Worm (Caenorhabditis elegans) whole organism, L1 larva: Measurements from ENCODE around the gene lmtr-5.

ENCODE experiments used
- C34B4.2 ChIP-seq: sonication (generic microtip); optimal IDR thresholded peaks from 2 replicates; lab custom pipeline; 2017; ENCODE audit warnings: mild to moderate bottlenecking, missing genetic modification characterization, missing compliant biosample characterization
- F16B12.6 ChIP-seq: fragments of 150-350 bp; optimal IDR thresholded peaks from 2 replicates; lab custom pipeline; 2014; ENCODE audit warnings: missing biosample characterization, missing genetic modification characterization
- Y116A8C.19 ChIP-seq: sonication (generic microtip); optimal IDR thresholded peaks from 2 replicates; lab custom pipeline; 2016; ENCODE audit warnings: missing compliant biosample characterization, missing genetic modification characterization, borderline replicate concordance
- aha-1 ChIP-seq: fragments of 150-350 bp; optimal IDR thresholded peaks from 2 replicates; lab custom pipeline; 2014; ENCODE audit warnings: missing biosample characterization, missing genetic modification characterization
- alr-1 ChIP-seq: fragments of 200-800 bp; sonication (Bioruptor generic); optimal IDR thresholded peaks from 2 replicates; lab custom pipeline; 2018; ENCODE audit warnings: borderline replicate concordance, mild to moderate bottlenecking, missing genetic modification characterization, missing compliant biosample characterization
- aly-2 ChIP-seq: fragments of 150-350 bp; optimal IDR thresholded peaks from 2 replicates; lab custom pipeline; 2014; ENCODE audit warnings: missing biosample characterization, missing genetic modification characterization
- blmp-1 ChIP-seq: fragments of 150-350 bp; optimal IDR thresholded peaks from 2 replicates; lab custom pipeline; 2014; ENCODE audit warnings: missing biosample characterization, missing genetic modification characterization
- ceh-88 ChIP-seq: fragments of 200-800 bp; sonication (Bioruptor generic); IDR thresholded peaks from 2 replicates; pipeline ENCODE4 v1.3.6; 2022; ENCODE audit warnings: missing genetic modification characterization, missing compliant biosample characterization
- ces-1 ChIP-seq: fragments of 150-350 bp; optimal IDR thresholded peaks from 2 replicates; lab custom pipeline; 2014; ENCODE audit warnings: missing biosample characterization, missing genetic modification reagents, missing genetic modification characterization
- dpl-1 ChIP-seq, 3 experiments: fragments of 150-350 bp in 2 of 3; sonication (generic microtip) in 1 of 3; optimal IDR thresholded peaks; 2 replicates each; lab custom pipeline; 2014 to 2017; ENCODE audit warnings: missing biosample characterization in 3 of 3, missing genetic modification characterization in 3 of 3, missing genetic modification reagents in 3 of 3
- efl-1 ChIP-seq, 4 experiments: fragments of 150-350 bp; optimal IDR thresholded peaks in 3 of 4; peaks in 1 of 4; 1 replicate in 1 of 4; 2 replicates in 3 of 4; lab custom pipeline; 2014; ENCODE audit warnings: missing biosample characterization in 2 of 4, missing genetic modification characterization in 2 of 4, missing genetic modification reagents in 2 of 4
- efl-3 ChIP-seq: fragments of 200-800 bp; sonication (Bioruptor generic); optimal IDR thresholded peaks from 2 replicates; lab custom pipeline; 2018; ENCODE audit warnings: mild to moderate bottlenecking, missing genetic modification characterization, missing compliant biosample characterization
- egl-27 ChIP-seq, 2 experiments: fragments of 150-350 bp in 1 of 2; sonication (generic microtip); optimal IDR thresholded peaks; 3 replicates each; lab custom pipeline; 2017 to 2018; ENCODE audit warnings: missing biosample characterization in 2 of 2, missing genetic modification characterization in 2 of 2, missing genetic modification reagents in 2 of 2
- elt-2 ChIP-seq: sonication (generic microtip); optimal IDR thresholded peaks from 2 replicates; lab custom pipeline; 2016; ENCODE audit warnings: missing genetic modification characterization, mild to moderate bottlenecking, inconsistent platforms, missing compliant biosample characterization, missing genetic modification reagents
- ets-5 ChIP-seq: fragments of 200-800 bp; sonication (Bioruptor generic); IDR thresholded peaks from 2 replicates; pipeline ENCODE4 v1.3.6; 2022; ENCODE audit warnings: missing genetic modification characterization, missing compliant biosample characterization
- fkh-10 ChIP-seq: sonication (generic microtip); optimal IDR thresholded peaks from 2 replicates; lab custom pipeline; 2017; ENCODE audit warnings: missing biosample characterization, missing genetic modification reagents, missing genetic modification characterization
- fkh-4 ChIP-seq: sonication (generic microtip); optimal IDR thresholded peaks from 2 replicates; lab custom pipeline; 2016; ENCODE audit warnings: missing compliant biosample characterization, missing genetic modification characterization, borderline replicate concordance
- fos-1 ChIP-seq: fragments of 150-350 bp; optimal IDR thresholded peaks from 2 replicates; lab custom pipeline; 2014; ENCODE audit warnings: missing biosample characterization, missing genetic modification characterization
- hpl-2 ChIP-seq: fragments of 150-350 bp; optimal IDR thresholded peaks from 2 replicates; lab custom pipeline; 2014; ENCODE audit warnings: missing biosample characterization, missing genetic modification reagents, missing genetic modification characterization
- isw-1 ChIP-seq: fragments of 200-800 bp; sonication (Bioruptor generic); IDR thresholded peaks from 2 replicates; pipeline ENCODE4 v1.3.6; 2022; ENCODE audit warnings: missing genetic modification characterization, missing compliant biosample characterization
- jun-1 ChIP-seq: fragments of 150-350 bp; optimal IDR thresholded peaks from 2 replicates; lab custom pipeline; 2014; ENCODE audit warnings: missing biosample characterization, missing genetic modification reagents, missing genetic modification characterization
- lin-13 ChIP-seq: fragments of 150-350 bp; optimal IDR thresholded peaks from 2 replicates; lab custom pipeline; 2014; ENCODE audit warnings: missing biosample characterization, missing genetic modification reagents, missing genetic modification characterization
- lin-14 ChIP-seq: fragments of 200-800 bp; sonication (Bioruptor generic); optimal IDR thresholded peaks from 2 replicates; lab custom pipeline; 2018; ENCODE audit warnings: mild to moderate bottlenecking, missing genetic modification characterization, moderate library complexity, missing compliant biosample characterization
- lin-15B ChIP-seq: fragments of 150-350 bp; sonication (generic microtip); optimal IDR thresholded peaks from 3 replicates; lab custom pipeline; 2014; ENCODE audit warnings: missing biosample characterization, missing genetic modification characterization
- lin-35 ChIP-seq, 2 experiments: fragments of 150-350 bp; optimal IDR thresholded peaks; 2 replicates each; lab custom pipeline; 2014; ENCODE audit warnings: missing biosample characterization in 2 of 2, missing genetic modification characterization in 2 of 2, missing genetic modification reagents in 2 of 2
- mab-9 ChIP-seq: fragments of 200-800 bp; sonication (Bioruptor generic); IDR thresholded peaks from 2 replicates; pipeline ENCODE4 v1.3.6; 2022; ENCODE audit warnings: missing genetic modification reagents, missing genetic modification characterization, missing compliant biosample characterization
- mep-1 ChIP-seq: fragments of 150-350 bp; optimal IDR thresholded peaks from 2 replicates; lab custom pipeline; 2014; ENCODE audit warnings: missing biosample characterization, missing genetic modification characterization
- nhr-11 ChIP-seq: fragments of 150-350 bp; optimal IDR thresholded peaks from 2 replicates; lab custom pipeline; 2014; ENCODE audit warnings: missing biosample characterization, missing genetic modification characterization
- nhr-20 ChIP-seq: sonication (generic microtip); optimal IDR thresholded peaks from 2 replicates; lab custom pipeline; 2016; ENCODE audit warnings: mild to moderate bottlenecking, missing genetic modification characterization, missing compliant biosample characterization
- nhr-28 ChIP-seq: fragments of 150-350 bp; optimal IDR thresholded peaks from 2 replicates; lab custom pipeline; 2014; ENCODE audit warnings: missing biosample characterization, missing genetic modification characterization
- nhr-47 ChIP-seq: sonication (generic microtip); optimal IDR thresholded peaks from 2 replicates; lab custom pipeline; 2016; ENCODE audit warnings: mild to moderate bottlenecking, missing genetic modification characterization, moderate library complexity, missing compliant biosample characterization
- nhr-77 ChIP-seq: fragments of 150-350 bp; optimal IDR thresholded peaks from 2 replicates; lab custom pipeline; 2014; ENCODE audit warnings: missing biosample characterization, missing genetic modification characterization
- nhr-84 ChIP-seq: sonication (generic microtip); optimal IDR thresholded peaks from 2 replicates; lab custom pipeline; 2017; ENCODE audit warnings: missing biosample characterization, missing genetic modification characterization
- nhr-85 ChIP-seq: sonication (generic microtip); peaks from one replicate; lab custom pipeline; 2016; ENCODE audit warnings: missing genetic modification characterization, inconsistent platforms, missing compliant biosample characterization
- nhr-90 ChIP-seq: sonication (generic microtip); optimal IDR thresholded peaks from 2 replicates; lab custom pipeline; 2016; ENCODE audit warnings: mild to moderate bottlenecking, missing genetic modification characterization, missing compliant biosample characterization; ENCODE audit not compliant: poor library complexity
- pqm-1 ChIP-seq: sonication (generic microtip); optimal IDR thresholded peaks from 3 replicates; lab custom pipeline; 2017; ENCODE audit warnings: missing biosample characterization, missing genetic modification characterization
- snpc-4 ChIP-seq: fragments of 150-350 bp; optimal IDR thresholded peaks from 2 replicates; lab custom pipeline; 2014; ENCODE audit warnings: missing biosample characterization, missing genetic modification characterization
- sptf-1 ChIP-seq: fragments of 150-350 bp; optimal IDR thresholded peaks from 2 replicates; lab custom pipeline; 2014; ENCODE audit warnings: missing biosample characterization, missing genetic modification characterization
- sup-37 ChIP-seq: fragments of 200-800 bp; sonication (Bioruptor generic); optimal IDR thresholded peaks from 2 replicates; lab custom pipeline; 2018; ENCODE audit warnings: mild to moderate bottlenecking, missing genetic modification characterization, missing compliant biosample characterization
- swsn-7 ChIP-seq: sonication (generic microtip); optimal IDR thresholded peaks from 2 replicates; lab custom pipeline; 2016; ENCODE audit warnings: missing genetic modification characterization, missing compliant biosample characterization
- tbx-2 ChIP-seq: sonication (generic microtip); optimal IDR thresholded peaks from 2 replicates; lab custom pipeline; 2016; ENCODE audit warnings: missing genetic modification characterization, missing compliant biosample characterization
- unc-30 ChIP-seq: sonication (generic microtip); optimal IDR thresholded peaks from 2 replicates; lab custom pipeline; 2017; ENCODE audit warnings: missing biosample characterization, missing genetic modification characterization
- zag-1 ChIP-seq: fragments of 150-350 bp; optimal IDR thresholded peaks from 2 replicates; lab custom pipeline; 2014; ENCODE audit warnings: missing biosample characterization, missing genetic modification characterization
- zip-4 ChIP-seq: fragments of 200-800 bp; sonication (Bioruptor generic); optimal IDR thresholded peaks from 2 replicates; lab custom pipeline; 2018; ENCODE audit warnings: mild to moderate bottlenecking, missing genetic modification characterization, moderate library complexity, missing compliant biosample characterization

lmtr-5 gene

DNA sequence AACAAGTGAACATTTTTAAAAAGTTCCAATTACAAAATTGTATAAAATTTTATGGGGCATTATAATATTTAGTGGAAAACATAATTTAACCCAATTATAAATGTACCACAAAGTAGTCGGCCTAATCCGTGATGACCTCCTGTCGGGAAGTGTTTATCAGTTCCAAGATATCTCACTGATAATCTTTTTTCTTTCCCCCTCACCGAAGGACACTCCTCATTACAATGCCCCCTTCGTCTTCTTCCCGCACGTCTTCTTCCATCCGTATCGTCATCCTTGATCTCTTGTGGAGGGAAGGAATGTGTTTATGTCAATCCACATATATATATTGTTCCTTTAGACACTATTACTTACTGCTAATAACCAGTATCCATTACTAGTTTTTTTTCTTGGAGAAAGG is 18.2 kb upstream of the lmtr-5 start, which contains the start of gene R148.5:
R148.5 (plus strand) TSS at position 331 of the 400 bp plus-strand sequence.
- TF ChIP-seq tbx-2 (tag; lab: Kevin White, UChicago): no peak
- peak; percentile 57 for TF ChIP-seq blmp-1 (tag; lab: Kevin White, UChicago)
- TF ChIP-seq zip-4 (GFP tag; lab: Kevin White, UChicago): no peak
- no peak for TF ChIP-seq ceh-88 (GFP tag; lab: Robert Waterston, UW)

DNA sequence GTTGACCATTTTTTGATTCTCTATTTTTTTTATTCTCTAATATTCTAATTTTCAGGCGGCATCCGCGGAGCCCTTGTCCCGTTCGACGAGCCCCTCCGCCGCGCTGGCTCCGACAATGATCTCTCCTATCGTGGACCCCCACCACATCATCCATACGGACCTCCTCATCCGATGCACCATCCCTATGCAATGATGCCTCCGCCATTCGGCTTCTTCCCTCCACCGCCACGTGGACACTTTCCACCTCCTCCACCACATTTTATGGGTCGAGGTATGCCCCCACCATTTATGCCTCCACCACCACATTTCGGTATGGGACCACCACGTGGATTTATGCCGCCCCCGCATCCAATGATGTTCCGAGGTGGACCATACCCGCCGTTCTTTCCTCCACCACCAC is 14.2 kb upstream of the lmtr-5 start:
- TF ChIP-seq egl-27 (tag; optimal IDR thresholded peaks at IDR 0.05; lab: Kevin White, UChicago) (no peak), C34B4.2 (tag; lab: Kevin White, UChicago) (no peak), isw-1 (GFP tag; lab: Robert Waterston, UW) (no peak), dpl-1 (GFP tag; optimal IDR thresholded peaks at IDR 0.05; lab: Kevin White, UChicago) (no peak), nhr-85 (no peak), nhr-11 (tag; lab: Kevin White, UChicago) (no peak), nhr-90 (tag; lab: Kevin White, UChicago) (no peak), ceh-88 (GFP tag; lab: Robert Waterston, UW) (no peak)

DNA sequence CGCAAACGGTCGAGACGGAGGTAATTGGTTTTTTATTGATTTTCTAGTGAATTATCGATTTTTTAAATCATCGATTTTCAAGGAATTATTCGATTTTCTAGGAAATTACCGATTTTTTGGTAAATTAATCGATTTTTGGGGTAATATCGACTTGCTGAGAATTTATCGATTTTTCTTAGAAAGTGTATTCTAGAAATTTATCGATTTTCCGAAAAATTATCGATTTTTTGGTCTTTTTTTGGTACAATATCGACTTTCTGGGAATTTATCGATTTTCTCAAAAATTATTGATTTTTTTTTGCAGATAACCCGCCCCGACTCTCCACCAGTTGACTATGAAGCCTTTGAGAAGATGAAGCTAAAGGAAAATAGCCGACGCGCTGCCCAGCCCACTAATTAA is 12.9 kb upstream of the lmtr-5 start:
- TF ChIP-seq alr-1 (no peak), aly-2 (no peak), zag-1 (tag; lab: Kevin White, UChicago) (no peak), unc-30 (tag; lab: Kevin White, UChicago) (no peak), nhr-47 (tag; lab: Kevin White, UChicago) (no peak), nhr-85 (no peak)
- TF ChIP-seq, all 84 proteins: peak for 0

DNA sequence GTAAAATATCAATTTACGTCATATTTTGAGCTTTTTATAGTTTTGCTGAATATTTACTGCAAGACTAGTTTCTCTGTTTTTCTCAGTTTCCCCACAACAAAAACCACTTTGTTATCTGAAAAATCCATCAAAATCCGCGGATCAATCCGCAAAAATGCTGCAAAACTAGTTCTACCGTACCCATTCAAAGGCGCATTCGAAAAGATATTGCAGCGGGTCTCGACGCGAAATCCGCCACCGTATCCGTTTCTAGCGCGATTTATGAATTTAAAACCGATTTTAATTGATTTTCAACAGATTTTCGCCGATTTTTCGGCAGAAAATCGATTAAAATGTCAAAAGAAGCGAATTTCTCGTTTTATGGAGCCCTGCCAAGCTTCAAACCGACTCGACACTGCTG is 12.1 kb upstream of the lmtr-5 start, which contains the start of gene R148.4:
R148.4 (plus strand) TSS at position 211 of the 400 bp plus-strand sequence.
- no peak for TF ChIP-seq isw-1 (GFP tag; lab: Robert Waterston, UW)

DNA sequence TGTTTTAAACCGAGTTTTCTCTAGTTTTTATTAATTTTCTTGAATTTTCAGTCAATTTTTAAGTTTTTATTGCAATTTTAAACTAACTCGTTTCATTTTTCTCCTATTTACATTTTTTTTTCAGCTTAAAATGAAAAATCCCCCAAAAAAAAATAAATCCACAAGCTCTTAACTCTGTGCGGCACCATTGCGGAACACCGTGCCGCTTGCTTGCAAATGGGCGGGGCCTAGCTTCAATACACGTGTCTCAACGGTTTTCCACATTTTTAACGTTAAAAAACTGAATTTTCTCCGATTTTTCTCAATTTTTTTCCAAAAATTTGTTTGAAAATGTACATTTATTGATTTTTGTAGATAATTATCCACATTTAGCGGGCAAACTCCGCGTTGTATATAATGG is 8.5 kb upstream of the lmtr-5 start, which contains the start of gene R148.3:
R148.3 (plus strand) TSS at position 347 of the 400 bp plus-strand sequence.
- no peak for TF ChIP-seq zip-4 (GFP tag; lab: Kevin White, UChicago)
- peak; percentile 3 to 61 (median 40) for TF ChIP-seq dpl-1 (GFP tag; optimal IDR thresholded peaks at IDR 0.05; lab: Kevin White, UChicago)
- TF ChIP-seq egl-27 (tag; optimal IDR thresholded peaks at IDR 0.05; lab: Kevin White, UChicago): no peak
- no peak for TF ChIP-seq mab-9
- TF ChIP-seq efl-1 (optimal IDR thresholded peaks at IDR 0.05; lab: Kevin White, UChicago): peak; percentile 36 to 50
- TF ChIP-seq efl-1 (GFP tag; optimal IDR thresholded peaks at IDR 0.05 in 1 of 2; lab: Kevin White, UChicago): peak; percentile 41 to 94
- TF ChIP-seq C34B4.2 (tag; lab: Kevin White, UChicago): no peak
- no peak for TF ChIP-seq efl-3 (GFP tag; lab: Kevin White, UChicago)
- peak; percentile 63 for TF ChIP-seq swsn-7 (tag; lab: Kevin White, UChicago)
- peak; percentile 11 for TF ChIP-seq F16B12.6 (tag; lab: Kevin White, UChicago)
- TF ChIP-seq pqm-1: no peak
- no peak for TF ChIP-seq nhr-28 (tag; lab: Kevin White, UChicago)
- no peak for TF ChIP-seq nhr-77 (tag; lab: Kevin White, UChicago)
- TF ChIP-seq lin-35 (GFP tag; optimal IDR thresholded peaks at IDR 0.05; lab: Kevin White, UChicago): peak; percentile 6 to 59
- TF ChIP-seq jun-1: no peak
- TF ChIP-seq nhr-84 (tag; lab: Kevin White, UChicago): no peak
- TF ChIP-seq zag-1 (tag; lab: Kevin White, UChicago): no peak
- no peak for TF ChIP-seq fkh-10 (GFP tag; lab: Kevin White, UChicago)
- no peak for TF ChIP-seq elt-2 (tag; lab: Kevin White, UChicago)
- no peak for TF ChIP-seq ces-1 (GFP tag; lab: Kevin White, UChicago)
- TF ChIP-seq sup-37 (GFP tag; lab: Kevin White, UChicago): no peak
- peak; percentile 30 for TF ChIP-seq lin-15B
- no peak for TF ChIP-seq ets-5 (GFP tag; lab: Robert Waterston, UW)
- no peak for TF ChIP-seq fkh-4 (tag; lab: Kevin White, UChicago)
- no peak for TF ChIP-seq Y116A8C.19 (tag; lab: Kevin White, UChicago)
- no peak for TF ChIP-seq lin-14 (GFP tag; lab: Kevin White, UChicago)
- TF ChIP-seq snpc-4 (tag; lab: Kevin White, UChicago): peak; percentile 10
- no peak for TF ChIP-seq aha-1
- TF ChIP-seq nhr-20 (tag; lab: Kevin White, UChicago): peak; percentile 35
- peak; percentile 68 for TF ChIP-seq mep-1 (tag; lab: Kevin White, UChicago)
- no peak for TF ChIP-seq fos-1 (tag; lab: Kevin White, UChicago)
- TF ChIP-seq lin-13: peak; percentile 26
- no peak for TF ChIP-seq hpl-2
- no peak for TF ChIP-seq sptf-1 (tag; lab: Kevin White, UChicago)
